Worm (Caenorhabditis elegans) whole organism, L1 larva: ENCODE data around the gene Y46E12A.2.

ENCODE experiments used
- C16A3.4 ChIP-seq: fragments of 150-350 bp; optimal IDR thresholded peaks from 2 replicates; lab custom pipeline; 2014; ENCODE audit warnings: missing biosample characterization, missing genetic modification characterization
- Y116A8C.19 ChIP-seq: sonication (generic microtip); optimal IDR thresholded peaks from 2 replicates; lab custom pipeline; 2016; ENCODE audit warnings: missing compliant biosample characterization, missing genetic modification characterization, borderline replicate concordance
- ceh-63 ChIP-seq: fragments of 200-800 bp; sonication (Bioruptor generic); optimal IDR thresholded peaks from 2 replicates; lab custom pipeline; 2018; ENCODE audit warnings: mild to moderate bottlenecking, missing genetic modification characterization, missing compliant biosample characterization
- ceh-8 ChIP-seq: fragments of 200-800 bp; sonication (Bioruptor generic); optimal IDR thresholded peaks from 2 replicates; lab custom pipeline; 2018; ENCODE audit warnings: mild to moderate bottlenecking, missing genetic modification characterization, moderate library complexity, missing compliant biosample characterization
- ceh-82 ChIP-seq, 3 experiments: fragments of 150-350 bp in 1 of 3; sonication (generic microtip) in 2 of 3; optimal IDR thresholded peaks; 2 replicates each; lab custom pipeline; 2014 to 2017; ENCODE audit warnings: missing biosample characterization in 3 of 3, missing genetic modification characterization in 3 of 3
- ces-1 ChIP-seq: fragments of 150-350 bp; optimal IDR thresholded peaks from 2 replicates; lab custom pipeline; 2014; ENCODE audit warnings: missing biosample characterization, missing genetic modification reagents, missing genetic modification characterization
- dpl-1 ChIP-seq, 3 experiments: fragments of 150-350 bp in 2 of 3; sonication (generic microtip) in 1 of 3; optimal IDR thresholded peaks; 2 replicates each; lab custom pipeline; 2014 to 2017; ENCODE audit warnings: missing biosample characterization in 3 of 3, missing genetic modification characterization in 3 of 3, missing genetic modification reagents in 3 of 3
- dsc-1 ChIP-seq: sonication (generic microtip); optimal IDR thresholded peaks from 2 replicates; lab custom pipeline; 2016; ENCODE audit warnings: mild to moderate bottlenecking, missing genetic modification characterization, missing compliant biosample characterization
- efl-1 ChIP-seq, 4 experiments: fragments of 150-350 bp; optimal IDR thresholded peaks in 3 of 4; peaks in 1 of 4; 1 replicate in 1 of 4; 2 replicates in 3 of 4; lab custom pipeline; 2014; ENCODE audit warnings: missing biosample characterization in 2 of 4, missing genetic modification characterization in 2 of 4, missing genetic modification reagents in 2 of 4
- fkh-10 ChIP-seq: sonication (generic microtip); optimal IDR thresholded peaks from 2 replicates; lab custom pipeline; 2017; ENCODE audit warnings: missing biosample characterization, missing genetic modification reagents, missing genetic modification characterization
- fkh-8 ChIP-seq: sonication (generic microtip); optimal IDR thresholded peaks from 2 replicates; lab custom pipeline; 2016; ENCODE audit warnings: mild to moderate bottlenecking, missing genetic modification characterization, missing compliant biosample characterization
- hlh-4 ChIP-seq: sonication (generic microtip); optimal IDR thresholded peaks from 2 replicates; lab custom pipeline; 2016; ENCODE audit warnings: mild to moderate bottlenecking, missing genetic modification characterization, missing compliant biosample characterization
- irx-1 ChIP-seq: sonication (generic microtip); optimal IDR thresholded peaks from 2 replicates; lab custom pipeline; 2016; ENCODE audit warnings: missing genetic modification characterization, missing compliant biosample characterization
- lin-14 ChIP-seq: fragments of 200-800 bp; sonication (Bioruptor generic); optimal IDR thresholded peaks from 2 replicates; lab custom pipeline; 2018; ENCODE audit warnings: mild to moderate bottlenecking, missing genetic modification characterization, moderate library complexity, missing compliant biosample characterization
- lin-39 ChIP-seq: fragments of 150-350 bp; optimal IDR thresholded peaks from 2 replicates; lab custom pipeline; 2014; ENCODE audit warnings: missing biosample characterization, missing genetic modification reagents, missing genetic modification characterization
- lsy-2 ChIP-seq, 2 experiments: fragments of 150-350 bp; optimal IDR thresholded peaks; 2 replicates each; lab custom pipeline; 2014; ENCODE audit warnings: missing biosample characterization in 2 of 2, missing genetic modification characterization in 2 of 2
- mab-9 ChIP-seq: fragments of 200-800 bp; sonication (Bioruptor generic); IDR thresholded peaks from 2 replicates; pipeline ENCODE4 v1.3.6; 2022; ENCODE audit warnings: missing genetic modification reagents, missing genetic modification characterization, missing compliant biosample characterization
- mep-1 ChIP-seq: fragments of 150-350 bp; optimal IDR thresholded peaks from 2 replicates; lab custom pipeline; 2014; ENCODE audit warnings: missing biosample characterization, missing genetic modification characterization
- nhr-20 ChIP-seq: sonication (generic microtip); optimal IDR thresholded peaks from 2 replicates; lab custom pipeline; 2016; ENCODE audit warnings: mild to moderate bottlenecking, missing genetic modification characterization, missing compliant biosample characterization
- nhr-28 ChIP-seq: fragments of 150-350 bp; optimal IDR thresholded peaks from 2 replicates; lab custom pipeline; 2014; ENCODE audit warnings: missing biosample characterization, missing genetic modification characterization
- nhr-47 ChIP-seq: sonication (generic microtip); optimal IDR thresholded peaks from 2 replicates; lab custom pipeline; 2016; ENCODE audit warnings: mild to moderate bottlenecking, missing genetic modification characterization, moderate library complexity, missing compliant biosample characterization
- nhr-71 ChIP-seq: sonication (generic microtip); optimal IDR thresholded peaks from 2 replicates; lab custom pipeline; 2016; ENCODE audit warnings: mild to moderate bottlenecking, missing genetic modification characterization, moderate library complexity, missing compliant biosample characterization
- pag-3 ChIP-seq: sonication (generic microtip); optimal IDR thresholded peaks from 2 replicates; lab custom pipeline; 2017; ENCODE audit warnings: missing genetic modification characterization, mild to moderate bottlenecking, missing compliant biosample characterization, antibody characterized with exemption, borderline replicate concordance; ENCODE audit not compliant: insufficient read depth
- rnt-1 ChIP-seq: sonication (generic microtip); optimal IDR thresholded peaks from 2 replicates; lab custom pipeline; 2016; ENCODE audit warnings: mild to moderate bottlenecking, missing genetic modification characterization, moderate library complexity, missing compliant biosample characterization
- skn-1 ChIP-seq: fragments of 150-350 bp; optimal IDR thresholded peaks from 2 replicates; lab custom pipeline; 2014; ENCODE audit warnings: missing biosample characterization, missing genetic modification characterization
- snu-23 ChIP-seq: sonication (generic microtip); optimal IDR thresholded peaks from 2 replicates; lab custom pipeline; 2016; ENCODE audit warnings: missing genetic modification characterization, missing compliant biosample characterization
- sup-37 ChIP-seq: fragments of 200-800 bp; sonication (Bioruptor generic); optimal IDR thresholded peaks from 2 replicates; lab custom pipeline; 2018; ENCODE audit warnings: mild to moderate bottlenecking, missing genetic modification characterization, missing compliant biosample characterization
- tbx-2 ChIP-seq: sonication (generic microtip); optimal IDR thresholded peaks from 2 replicates; lab custom pipeline; 2016; ENCODE audit warnings: missing genetic modification characterization, missing compliant biosample characterization
- unc-86 ChIP-seq: sonication (generic microtip); optimal IDR thresholded peaks from 2 replicates; lab custom pipeline; 2016; ENCODE audit warnings: missing genetic modification characterization, missing compliant biosample characterization
- xbp-1 ChIP-seq: sonication (generic microtip); optimal IDR thresholded peaks from 2 replicates; lab custom pipeline; 2016; ENCODE audit warnings: missing genetic modification characterization, missing compliant biosample characterization
- zag-1 ChIP-seq: fragments of 150-350 bp; optimal IDR thresholded peaks from 2 replicates; lab custom pipeline; 2014; ENCODE audit warnings: missing biosample characterization, missing genetic modification characterization

The Y46E12A.2 gene

ce11 chrIII:1733001-1733400 lies 25.7 kb upstream of the Y46E12A.2 start, which contains the start of gene ser-4:
ser-4 (minus strand) TSS chrIII:1733101.
- TF ChIP-seq irx-1: no peak
- TF ChIP-seq sup-37 (GFP tag; lab: Kevin White, UChicago): no peak
- TF ChIP-seq ces-1: no peak
- TF ChIP-seq hlh-4 (tag; lab: Kevin White, UChicago): no peak
- no peak for TF ChIP-seq tbx-2 (tag; lab: Kevin White, UChicago)
- no peak for TF ChIP-seq mep-1 (tag; lab: Kevin White, UChicago)

DNA sequence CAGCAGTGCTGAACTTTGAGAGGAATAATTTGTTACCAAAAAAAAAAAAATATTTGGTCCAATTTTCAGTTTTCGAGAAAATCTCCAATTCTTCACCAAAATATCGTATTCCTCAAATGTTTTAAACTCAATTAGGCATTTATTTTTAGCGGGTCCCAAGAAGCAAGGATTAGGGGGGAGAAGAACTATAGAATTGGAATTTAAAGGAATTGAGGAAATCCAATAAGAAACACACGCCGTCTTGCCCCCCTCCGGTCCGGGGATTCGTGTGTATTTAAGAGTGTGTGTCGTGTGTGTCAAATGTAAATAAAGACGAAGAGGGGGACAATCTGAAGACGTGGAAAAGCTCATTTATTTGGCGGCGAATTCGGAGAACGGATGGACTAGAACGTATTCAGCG lies 25.3 kb upstream of the Y46E12A.2 start:
- TF ChIP-seq ceh-63: no peak
- peak; percentile 20 for TF ChIP-seq lin-14
- TF ChIP-seq pag-3 (tag; lab: Kevin White, UChicago): no peak
- TF ChIP-seq skn-1: no peak
- no peak for TF ChIP-seq xbp-1 (tag; lab: Kevin White, UChicago)
- peak; percentile 47 for TF ChIP-seq fkh-10 (GFP tag; lab: Kevin White, UChicago)

- TF ChIP-seq ceh-8 (GFP tag; lab: Kevin White, UChicago): no peak
- TF ChIP-seq rnt-1: no peak
- TF ChIP-seq lin-14: peak; percentile 57
- no peak for TF ChIP-seq C16A3.4 (tag; lab: Kevin White, UChicago)
- no peak for TF ChIP-seq Y116A8C.19 (tag; lab: Kevin White, UChicago)
- TF ChIP-seq fkh-8: peak; percentile 9
- TF ChIP-seq lin-39 (tag; lab: Kevin White, UChicago): no peak
- peak in 1 of 3 experiments; percentile 1 for TF ChIP-seq dpl-1 (GFP tag; optimal IDR thresholded peaks at IDR 0.05; lab: Kevin White, UChicago)
- peak; percentile 2 for TF ChIP-seq nhr-71
- TF ChIP-seq snu-23 (GFP tag; lab: Kevin White, UChicago): no peak
- no peak for TF ChIP-seq efl-1 (optimal IDR thresholded peaks at IDR 0.05; lab: Kevin White, UChicago)
- TF ChIP-seq efl-1 (GFP tag; optimal IDR thresholded peaks at IDR 0.05 in 1 of 2; lab: Kevin White, UChicago): peak in 1 of 2 experiments; percentile 39
- peak; percentile 11 for TF ChIP-seq nhr-47 (tag; lab: Kevin White, UChicago)
- TF ChIP-seq nhr-20 (tag; lab: Kevin White, UChicago): no peak
- no peak for TF ChIP-seq zag-1 (tag; lab: Kevin White, UChicago)
- TF ChIP-seq, all 84 proteins: peak for 6
Observed at ce11 chrIII:1743081-1743480, 15.7 kb upstream of the Y46E12A.2 start.

DNA sequence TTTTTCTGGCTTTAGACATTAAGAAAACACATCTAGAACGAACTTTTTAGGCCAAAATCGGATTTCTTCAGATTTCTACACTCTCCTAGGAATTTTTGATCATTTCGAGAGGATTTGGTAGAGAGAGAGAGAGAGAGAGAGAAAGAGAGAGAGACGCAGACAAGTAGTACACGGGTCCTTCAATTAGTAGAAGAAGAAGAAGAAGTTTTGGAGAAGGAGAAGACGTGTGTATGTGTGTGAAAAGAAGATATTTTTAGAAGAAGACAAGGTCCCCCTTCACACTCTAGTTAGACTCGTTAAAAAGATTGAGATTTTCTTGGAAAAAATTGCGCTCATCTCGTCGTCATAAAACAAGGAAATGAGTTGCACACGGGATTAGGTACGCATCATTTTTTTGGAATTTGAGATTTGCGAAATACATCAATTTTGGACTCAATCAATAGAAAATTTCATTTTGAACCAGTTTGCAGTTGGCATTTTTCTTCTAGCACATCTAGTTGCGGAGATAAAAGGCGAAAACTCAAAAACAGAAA lies 15.2 kb upstream of the Y46E12A.2 start:
- TF ChIP-seq lin-14: peak; percentile 66
- peak; percentile 91 for TF ChIP-seq dsc-1 (tag; lab: Kevin White, UChicago)
- no peak for TF ChIP-seq nhr-28 (tag; lab: Kevin White, UChicago)
- peak; percentile 53 for TF ChIP-seq unc-86
- peak; percentile 12 for TF ChIP-seq fkh-10 (GFP tag; lab: Kevin White, UChicago)
- TF ChIP-seq nhr-71: peak; percentile 31

DNA sequence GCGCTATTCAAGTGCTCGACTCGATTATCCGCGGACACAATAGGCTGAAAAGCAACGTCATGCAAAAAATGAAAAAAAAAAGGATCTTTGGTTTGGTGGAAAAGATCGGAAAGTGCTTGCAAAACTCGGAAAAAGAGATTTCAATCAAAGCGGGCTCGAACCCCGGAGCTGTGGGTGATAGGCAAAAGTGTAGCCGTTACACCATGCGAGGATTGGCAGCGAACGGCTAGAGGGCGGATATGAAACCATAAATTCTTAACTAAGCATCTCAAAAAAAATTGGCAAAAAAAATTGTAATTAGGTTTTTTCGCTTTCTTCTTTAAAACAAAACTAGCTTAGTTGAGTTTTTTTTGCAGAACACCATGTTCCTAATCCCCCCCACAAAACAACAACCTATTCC lies 14.2 kb upstream of the Y46E12A.2 start:
- TF ChIP-seq mab-9 (GFP tag; lab: Robert Waterston, UW) (no peak), efl-1 (optimal IDR thresholded peaks at IDR 0.05; lab: Kevin White, UChicago) (no peak), efl-1 (GFP tag; optimal IDR thresholded peaks at IDR 0.05 in 1 of 2; lab: Kevin White, UChicago) (peak in 1 of 2 experiments; percentile 45), fkh-10 (GFP tag; lab: Kevin White, UChicago) (peak; percentile 6), dsc-1 (tag; lab: Kevin White, UChicago) (peak; percentile 22)

DNA sequence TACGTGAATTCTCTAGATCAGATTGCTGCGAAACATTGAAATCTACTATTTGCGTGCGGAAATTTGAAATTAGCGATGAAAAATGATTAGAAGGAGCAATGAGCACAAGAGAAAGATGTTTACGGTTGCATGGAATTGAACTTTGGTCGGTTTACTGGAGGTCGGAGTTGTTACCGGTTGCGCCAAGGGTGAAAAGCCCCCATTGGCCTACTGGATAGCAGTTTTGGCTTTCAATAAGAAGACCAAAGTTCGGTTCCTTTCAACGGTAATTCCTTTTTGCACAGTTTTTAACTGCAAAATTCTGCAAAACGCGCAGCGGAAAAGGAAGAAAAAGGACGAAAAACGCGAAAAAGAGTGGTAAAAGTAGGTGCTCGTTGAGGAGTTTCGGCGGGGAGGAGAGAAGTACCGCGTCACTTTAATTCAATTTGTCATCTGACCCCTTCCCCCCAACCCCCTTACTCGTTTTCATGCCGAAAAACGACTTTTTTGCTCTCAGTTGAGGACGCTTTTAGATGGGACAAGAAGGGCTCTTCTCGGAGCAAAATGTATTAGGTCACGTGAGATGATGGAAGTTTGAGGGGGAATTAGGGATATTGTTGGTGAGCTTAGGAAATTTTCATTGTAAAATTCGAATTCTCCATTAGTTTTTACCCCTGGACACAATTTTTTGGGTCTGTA lies 13.1 kb upstream of the Y46E12A.2 start:
- TF ChIP-seq fkh-10 (GFP tag; lab: Kevin White, UChicago) (peak; percentile 71), dsc-1 (tag; lab: Kevin White, UChicago) (no peak), tbx-2 (tag; lab: Kevin White, UChicago) (peak; percentile 9), ces-1 (peak; percentile 51), ceh-82 (tag; optimal IDR thresholded peaks at IDR 0.05; lab: Kevin White, UChicago) (peak in 1 of 3 experiments; percentile 9), lsy-2 (tag; optimal IDR thresholded peaks at IDR 0.05; lab: Kevin White, UChicago) (peak in 1 of 2 experiments; percentile 16)
